Fruit fly (Drosophila melanogaster): ENCODE results near the gene Ocho.
A peak's percentile ranks its signal among the peaks of the same experiment; 100 is the strongest.

Ocho gene

dm6 chr3L:15013296-15013695 lies 38.6 kb downstream of the Ocho start (continued):
- no peak for TF ChIP-seq CG6854 (GFP tag; optimal IDR thresholded peaks at IDR 0.05)
- no peak for TF ChIP-seq CG11902 (GFP tag; optimal IDR thresholded peaks at IDR 0.05)
- TF ChIP-seq CG6276 (GFP tag; optimal IDR thresholded peaks at IDR 0.05): peak; percentile 51
- TF ChIP-seq cyc (GFP tag; optimal IDR thresholded peaks at IDR 0.05): peak; percentile 2
- TF ChIP-seq CG31627 (GFP tag; optimal IDR thresholded peaks at IDR 0.05): no peak
- TF ChIP-seq lz (GFP tag; optimal IDR thresholded peaks at IDR 0.05): peak; percentile 15
- TF ChIP-seq esn (GFP tag; optimal IDR thresholded peaks at IDR 0.05): no peak
- TF ChIP-seq Eip75B (GFP tag; optimal IDR thresholded peaks at IDR 0.05): peak; percentile 13
- peak; percentile 60 for TF ChIP-seq CG32006 (GFP tag; optimal IDR thresholded peaks at IDR 0.05)
- TF ChIP-seq Hr4 (GFP tag; optimal IDR thresholded peaks at IDR 0.05): peak; percentile 41
- TF ChIP-seq CG10631 (GFP tag; optimal IDR thresholded peaks at IDR 0.05): peak; percentile 35
- peak; percentile 21 for TF ChIP-seq fd59A (GFP tag; optimal IDR thresholded peaks at IDR 0.05)
- no peak for TF ChIP-seq Blimp-1 (GFP tag; optimal IDR thresholded peaks at IDR 0.05)
- TF ChIP-seq Ets21C (GFP tag; optimal IDR thresholded peaks at IDR 0.05): no peak
- TF ChIP-seq fd85E (GFP tag; optimal IDR thresholded peaks at IDR 0.05): no peak
- TF ChIP-seq ss (GFP tag; optimal IDR thresholded peaks at IDR 0.05): peak; percentile 23 to 62
- peak; percentile 75 for TF ChIP-seq Eip78C (GFP tag)

DNA sequence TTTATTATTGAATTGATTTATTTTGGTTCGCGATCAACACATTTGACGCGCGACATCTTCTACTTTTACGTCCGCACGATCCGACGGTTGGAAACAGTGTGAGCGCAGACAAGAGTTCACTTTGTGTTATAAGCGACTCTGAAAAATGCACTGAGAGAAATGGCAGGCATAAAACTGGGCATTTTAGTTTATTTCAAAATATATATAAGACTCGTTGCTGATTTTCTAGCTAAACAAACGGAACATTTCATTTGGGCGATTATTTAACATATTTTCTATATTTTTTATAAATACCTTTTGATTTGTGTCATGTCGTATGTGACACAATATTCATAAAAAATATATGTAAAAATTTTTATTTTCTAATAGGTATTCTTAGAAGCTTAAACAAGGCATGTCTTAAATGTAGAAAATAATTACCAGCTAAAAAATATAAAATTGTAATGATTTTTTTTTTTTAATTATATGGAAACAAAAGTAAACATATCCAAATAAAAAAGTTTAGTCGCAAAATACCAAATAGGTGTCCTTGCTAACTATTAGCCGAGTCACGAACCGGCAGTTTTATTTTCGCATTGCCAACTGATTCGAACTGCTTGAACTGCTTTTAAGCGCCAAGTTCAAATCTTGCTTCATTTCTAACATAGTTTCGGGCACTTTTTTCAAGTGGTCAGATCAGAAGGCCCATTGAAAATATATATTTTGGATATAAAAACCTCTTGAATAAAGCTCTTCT lies 39.5 kb downstream of the Ocho start, which contains the start of gene Reck:
Gene Reck, minus strand, starts transcription at position 106 of the 736 bp plus-strand sequence.
- TF ChIP-seq Met (GFP tag; optimal IDR thresholded peaks at IDR 0.05) (peak; percentile 85), topi (GFP tag; optimal IDR thresholded peaks at IDR 0.05) (peak; percentile 85), CG6792 (GFP tag; optimal IDR thresholded peaks at IDR 0.05) (peak; percentile 74), vri (GFP tag; optimal IDR thresholded peaks at IDR 0.05) (peak; percentile 76), esn (GFP tag; optimal IDR thresholded peaks at IDR 0.05) (peak; percentile 87), salr (GFP tag; optimal IDR thresholded peaks at IDR 0.05) (peak; percentile 67 to 82), Hr4 (GFP tag; optimal IDR thresholded peaks at IDR 0.05) (peak; percentile 94), CG32006 (GFP tag; optimal IDR thresholded peaks at IDR 0.05) (peak; percentile 85), Hr38 (GFP tag; optimal IDR thresholded peaks at IDR 0.05) (no peak), CG6808 (GFP tag; optimal IDR thresholded peaks at IDR 0.05) (peak; percentile 82), CG6163 (GFP tag; IDR thresholded peaks at IDR 0.05) (peak; percentile 95), CG8119 (GFP tag; IDR thresholded peaks at IDR 0.05) (peak; percentile 96), CG16779 (tag; optimal IDR thresholded peaks at IDR 0.05) (peak; percentile 85), CG8632 (GFP tag; optimal IDR thresholded peaks at IDR 0.05) (peak; percentile 83), fd59A (GFP tag; optimal IDR thresholded peaks at IDR 0.05) (peak; percentile 62), CG3919 (GFP tag; optimal IDR thresholded peaks at IDR 0.05) (peak; percentile 93), CG11902 (GFP tag; optimal IDR thresholded peaks at IDR 0.05) (peak; percentile 41), fkh (GFP tag; optimal IDR thresholded peaks at IDR 0.05) (peak; percentile 3), lz (GFP tag; optimal IDR thresholded peaks at IDR 0.05) (peak; percentile 55), Eip75B (GFP tag; optimal IDR thresholded peaks at IDR 0.05) (peak; percentile 85), CG10631 (GFP tag; optimal IDR thresholded peaks at IDR 0.05) (peak; percentile 88), dsx (GFP tag; optimal IDR thresholded peaks at IDR 0.05; ENCODE audit: poor library complexity, severe bottlenecking) (peak; percentile 83), Blimp-1 (GFP tag; optimal IDR thresholded peaks at IDR 0.05) (peak; percentile 35), Sox102F (GFP tag; optimal IDR thresholded peaks at IDR 0.05) (peak; percentile 81), CG9139 (GFP tag; optimal IDR thresholded peaks at IDR 0.05) (peak; percentile 78), Hr39 (GFP tag; optimal IDR thresholded peaks at IDR 0.05) (peak; percentile 57), svp (GFP tag) (peak; percentile 92), Eip93F (GFP tag; optimal IDR thresholded peaks at IDR 0.05) (peak; percentile 61), Smox (GFP tag; optimal IDR thresholded peaks at IDR 0.05) (peak; percentile 79), Sox14 (GFP tag; optimal IDR thresholded peaks at IDR 0.05) (peak; percentile 79), net (GFP tag; optimal IDR thresholded peaks at IDR 0.05) (peak; percentile 93), Lpt (GFP tag; optimal IDR thresholded peaks at IDR 0.05) (peak; percentile 89), ss (GFP tag; optimal IDR thresholded peaks at IDR 0.05) (peak; percentile 82 to 83), CG3032 (tag; optimal IDR thresholded peaks at IDR 0.05) (peak; percentile 83), fd85E (GFP tag; optimal IDR thresholded peaks at IDR 0.05) (peak; percentile 58), dac (GFP tag; optimal IDR thresholded peaks at IDR 0.05) (peak; percentile 70), CG10669 (GFP tag; optimal IDR thresholded peaks at IDR 0.05) (peak; percentile 87), CG1621 (tag; optimal IDR thresholded peaks at IDR 0.05) (peak; percentile 78), CG31627 (GFP tag; optimal IDR thresholded peaks at IDR 0.05) (peak; percentile 61), cyc (GFP tag; optimal IDR thresholded peaks at IDR 0.05) (peak; percentile 68), CG8319 (GFP tag; optimal IDR thresholded peaks at IDR 0.05) (peak; percentile 62), CG6276 (GFP tag; optimal IDR thresholded peaks at IDR 0.05) (peak; percentile 92), CG4318 (GFP tag; optimal IDR thresholded peaks at IDR 0.05) (peak; percentile 77)

All from whole organism, prepupa.